Fruit fly (Drosophila melanogaster): Measurements from ENCODE around the gene rg.

- TF ChIP-seq CG13204 (GFP tag; optimal IDR thresholded peaks at IDR 0.05) (no peak), CG10348 (GFP tag; IDR thresholded peaks at IDR 0.05) (no peak), EcR (GFP tag; optimal IDR thresholded peaks at IDR 0.05) (no peak), D1 (tag; optimal IDR thresholded peaks at IDR 0.05) (no peak), gl (tag; optimal IDR thresholded peaks at IDR 0.05) (no peak), Ets98B (GFP tag; IDR thresholded peaks at IDR 0.05) (no peak), CG12605 (GFP tag; IDR thresholded peaks at IDR 0.05) (no peak)
These were observed 47.1 kb upstream of the rg start for dm6 chrX:5038411-5038810.
